Worm (Caenorhabditis elegans): ENCODE measurements around the gene C17G10.6.
A peak's percentile ranks its signal among the peaks of the same experiment; 100 is the strongest.

The C17G10.6 gene

ce11 chrII:5554788-5555187 lies 48.3 kb downstream of the C17G10.6 start:
- TF ChIP-seq ztf-1 (GFP tag; conservative IDR thresholded peaks at IDR 0.05) (no peak), R02D3.7 (tag; optimal IDR thresholded peaks at IDR 0.05) (no peak), lsy-2 (tag; optimal IDR thresholded peaks at IDR 0.05) (no peak), ztf-11 (tag; optimal IDR thresholded peaks at IDR 0.05) (no peak), Y55F3AM.14 (GFP tag; optimal IDR thresholded peaks at IDR 0.05) (no peak), crh-2 (tag; optimal IDR thresholded peaks at IDR 0.05) (no peak), ama-1 (optimal IDR thresholded peaks at IDR 0.05) (no peak), mdl-1 (tag; optimal IDR thresholded peaks at IDR 0.05) (no peak), lin-39 (tag; optimal IDR thresholded peaks at IDR 0.05) (no peak), nhr-23 (tag; optimal IDR thresholded peaks at IDR 0.05) (no peak), sma-3 (GFP tag; optimal IDR thresholded peaks at IDR 0.05) (no peak), C34F6.9 (tag; optimal IDR thresholded peaks at IDR 0.05) (no peak)

- no peak for TF ChIP-seq ztf-1 (GFP tag; conservative IDR thresholded peaks at IDR 0.05)
- no peak for TF ChIP-seq blmp-1 (tag; optimal IDR thresholded peaks at IDR 0.05; ENCODE audit: insufficient read depth)
- TF ChIP-seq C34F6.9 (tag; optimal IDR thresholded peaks at IDR 0.05) = no peak
- TF ChIP-seq nhr-23 (tag; optimal IDR thresholded peaks at IDR 0.05) = no peak
- no peak for TF ChIP-seq sma-9 (GFP tag; optimal IDR thresholded peaks at IDR 0.05)
- TF ChIP-seq sma-9 (tag; optimal IDR thresholded peaks at IDR 0.05) = no peak
- TF ChIP-seq R02D3.7 (tag; optimal IDR thresholded peaks at IDR 0.05) = no peak
These were observed 48.8 kb downstream of the C17G10.6 start, which contains the start of gene ins-12 for ce11 chrII:5554317-5554716. ins-12 (plus strand) TSS chrII:5554617.

- TF ChIP-seq crh-2 (tag; optimal IDR thresholded peaks at IDR 0.05) (peak; percentile 19), ama-1 (optimal IDR thresholded peaks at IDR 0.05) (no peak), sma-9 (GFP tag; optimal IDR thresholded peaks at IDR 0.05) (peak; percentile 59), sma-9 (tag; optimal IDR thresholded peaks at IDR 0.05) (no peak), fos-1 (tag; optimal IDR thresholded peaks at IDR 0.05) (peak; percentile 64)
These were observed 49.6 kb downstream of the C17G10.6 start for ce11 chrII:5553531-5553930.

ce11 chrII:5551517-5551916 lies 51.6 kb downstream of the C17G10.6 start, which contains the start of gene C17C3.5:
C17C3.5 (plus strand) TSS chrII:5551817.
- TF ChIP-seq ztf-1 (GFP tag; conservative IDR thresholded peaks at IDR 0.05) = no peak
- TF ChIP-seq mdl-1 (tag; optimal IDR thresholded peaks at IDR 0.05) = no peak
- no peak for TF ChIP-seq sem-4 (tag; optimal IDR thresholded peaks at IDR 0.05)
- no peak for TF ChIP-seq nhr-11 (tag; optimal IDR thresholded peaks at IDR 0.05)
- TF ChIP-seq ZK546.5 (tag; optimal IDR thresholded peaks at IDR 0.05) = no peak
- no peak for TF ChIP-seq F13H6.1 (tag; optimal IDR thresholded peaks at IDR 0.05)
- no peak for TF ChIP-seq R02D3.7 (tag; optimal IDR thresholded peaks at IDR 0.05)
- no peak for TF ChIP-seq zag-1 (tag; optimal IDR thresholded peaks at IDR 0.05)

Data from whole organism, L2 larva.